Fruit fly (Drosophila melanogaster) whole organism, embryonic: Measurements from ENCODE around the gene Drsl2.

Experiments used
- ATbp ChIP-seq: fragments of 200-800 bp; sonication (Bioruptor generic); optimal IDR thresholded peaks from 2 replicates; lab custom pipeline; 2017; ENCODE audit warnings: missing biosample characterization, mild to moderate bottlenecking, missing genetic modification characterization, missing genetic modification reagents
- Atf3 ChIP-seq: fragments of 200-800 bp; sonication (Bioruptor generic); optimal IDR thresholded peaks from 3 replicates; lab custom pipeline; 2016; ENCODE audit warnings: missing biosample characterization, missing genetic modification characterization
- CG10147 ChIP-seq: fragments of 200-800 bp; sonication (Bioruptor generic); optimal IDR thresholded peaks from 2 replicates; lab custom pipeline; 2019; ENCODE audit warnings: missing biosample characterization, mild to moderate bottlenecking, missing genetic modification characterization, moderate library complexity
- CG10462 ChIP-seq: fragments of 200-800 bp; sonication (Bioruptor generic); optimal IDR thresholded peaks from 2 replicates; lab custom pipeline; 2016; ENCODE audit warnings: missing biosample characterization, missing genetic modification characterization
- CG10979 ChIP-seq: fragments of 200-800 bp; sonication (Bioruptor generic); optimal IDR thresholded peaks from 2 replicates; lab custom pipeline; 2018; ENCODE audit warnings: missing biosample characterization, mild to moderate bottlenecking, missing genetic modification characterization, moderate library complexity
- CG12155 ChIP-seq: fragments of 200-800 bp; sonication (Bioruptor generic); optimal IDR thresholded peaks from 3 replicates; lab custom pipeline; 2016; ENCODE audit warnings: missing biosample characterization, missing genetic modification characterization
- CG12769 ChIP-seq: fragments of 200-800 bp; sonication (Bioruptor generic); optimal IDR thresholded peaks from 2 replicates; lab custom pipeline; 2019; ENCODE audit warnings: missing biosample characterization, mild to moderate bottlenecking, missing genetic modification characterization, moderate library complexity
- CG13123 ChIP-seq: fragments of 200-800 bp; sonication (Bioruptor generic); optimal IDR thresholded peaks from 2 replicates; lab custom pipeline; 2016; ENCODE audit warnings: missing biosample characterization, missing genetic modification characterization
- CG14441 ChIP-seq: fragments of 200-800 bp; sonication (Bioruptor generic); IDR thresholded peaks from 2 replicates; pipeline ENCODE4 v1.3.6; 2022; ENCODE audit warnings: missing biosample characterization, missing genetic modification characterization
- CG15269 ChIP-seq: fragments of 200-800 bp; sonication (Bioruptor generic); optimal IDR thresholded peaks from 2 replicates; lab custom pipeline; 2018; ENCODE audit warnings: missing biosample characterization, mild to moderate bottlenecking, missing genetic modification characterization, moderate library complexity
- CG1602 ChIP-seq: fragments of 200-800 bp; sonication (Bioruptor generic); optimal IDR thresholded peaks from 3 replicates; lab custom pipeline; 2016; ENCODE audit warnings: missing biosample characterization, missing genetic modification characterization
- CG17385 ChIP-seq: fragments of 200-800 bp; sonication (Bioruptor generic); optimal IDR thresholded peaks from 3 replicates; lab custom pipeline; 2018; ENCODE audit warnings: missing biosample characterization, mild to moderate bottlenecking, missing genetic modification characterization
- CG17829 ChIP-seq: fragments of 200-800 bp; optimal IDR thresholded peaks from 2 replicates; lab custom pipeline; 2019; ENCODE audit warnings: missing biosample characterization, mild to moderate bottlenecking, missing genetic modification characterization, moderate library complexity
- CG17912 ChIP-seq: fragments of 200-800 bp; sonication (Bioruptor generic); optimal IDR thresholded peaks from 2 replicates; lab custom pipeline; 2018; ENCODE audit warnings: missing biosample characterization, mild to moderate bottlenecking, missing genetic modification characterization
- CG18011 ChIP-seq: fragments of 200-800 bp; sonication (Bioruptor generic); optimal IDR thresholded peaks from 2 replicates; lab custom pipeline; 2017; ENCODE audit warnings: missing biosample characterization, missing genetic modification characterization, mild to moderate bottlenecking, moderate library complexity, missing genotype
- CG2199 ChIP-seq: fragments of 200-800 bp; sonication (Bioruptor generic); IDR thresholded peaks from 3 replicates; pipeline ENCODE4 v1.3.6; 2022; ENCODE audit warnings: missing biosample characterization, missing genetic modification characterization
- CG42726 ChIP-seq: fragments of 200-800 bp; sonication (Bioruptor generic); IDR thresholded peaks from 2 replicates; pipeline ENCODE4 v1.3.6; 2022; ENCODE audit warnings: missing biosample characterization, missing genetic modification characterization; ENCODE audit not compliant: partially characterized antibody
- CG4730 ChIP-seq: fragments of 200-800 bp; sonication (Bioruptor generic); IDR thresholded peaks from 2 replicates; pipeline ENCODE4 v1.3.6; 2022; ENCODE audit warnings: missing biosample characterization, missing genetic modification characterization
- CG6272 ChIP-seq: fragments of 200-800 bp; sonication (Bioruptor generic); IDR thresholded peaks from 2 replicates; pipeline ENCODE4 v1.3.6; 2022; ENCODE audit warnings: missing biosample characterization, missing genetic modification characterization
- CG6791 ChIP-seq: fragments of 200-800 bp; sonication (Bioruptor generic); IDR thresholded peaks from 3 replicates; pipeline ENCODE4 v1.3.6; 2022; ENCODE audit warnings: missing biosample characterization, missing genetic modification characterization; ENCODE audit not compliant: partially characterized antibody
- CG7372 ChIP-seq: fragments of 200-800 bp; sonication (Bioruptor generic); IDR thresholded peaks from 2 replicates; pipeline ENCODE4 v1.3.6; 2022; ENCODE audit warnings: missing biosample characterization, missing genetic modification characterization
- CG7987 ChIP-seq: fragments of 200-800 bp; sonication (Bioruptor generic); optimal IDR thresholded peaks from 2 replicates; lab custom pipeline; 2018; ENCODE audit warnings: missing biosample characterization, mild to moderate bottlenecking, missing genetic modification characterization, moderate library complexity
- CG8089 ChIP-seq: fragments of 200-800 bp; sonication (Bioruptor generic); optimal IDR thresholded peaks from 3 replicates; lab custom pipeline; 2016; ENCODE audit warnings: missing biosample characterization, missing genetic modification characterization
- CG8944 ChIP-seq: fragments of 200-800 bp; sonication (Bioruptor generic); optimal IDR thresholded peaks from 3 replicates; lab custom pipeline; 2016; ENCODE audit warnings: missing biosample characterization, missing genetic modification characterization
- CG9609 ChIP-seq: fragments of 200-800 bp; sonication (Bioruptor generic); optimal IDR thresholded peaks from 3 replicates; lab custom pipeline; 2016; ENCODE audit warnings: missing biosample characterization, missing genetic modification characterization
- CHES-1-like ChIP-seq: fragments of 200-800 bp; sonication (Bioruptor generic); optimal IDR thresholded peaks from 2 replicates; lab custom pipeline; 2016; ENCODE audit warnings: missing biosample characterization, missing genetic modification characterization
- D ChIP-seq, 2 experiments: fragments of 200-800 bp in 1 of 2; fragments of >200 bp in 1 of 2; sonication (Bioruptor generic) in 1 of 2; optimal IDR thresholded peaks; 2 replicates in 1 of 2; 3 replicates in 1 of 2; lab custom pipeline; 2017; ENCODE audit warnings: mild to moderate bottlenecking in 1 of 2, missing biosample characterization in 1 of 2, missing genetic modification characterization in 1 of 2, missing genetic modification reagents in 1 of 2
- D19A ChIP-seq: fragments of 200-800 bp; optimal IDR thresholded peaks from 3 replicates; lab custom pipeline; 2019; ENCODE audit warnings: missing biosample characterization, mild to moderate bottlenecking, missing genetic modification characterization, moderate library complexity
- Dp ChIP-seq: fragments of 200-800 bp; sonication (Bioruptor generic); optimal IDR thresholded peaks from 2 replicates; lab custom pipeline; 2018; ENCODE audit warnings: missing biosample characterization, mild to moderate bottlenecking, missing genetic modification characterization, moderate library complexity
- ERR ChIP-seq: fragments of 200-800 bp; sonication (Bioruptor generic); optimal IDR thresholded peaks from 2 replicates; lab custom pipeline; 2016; ENCODE audit warnings: missing biosample characterization, missing genetic modification characterization
- Fer1 ChIP-seq: fragments of 200-800 bp; sonication (Bioruptor generic); optimal IDR thresholded peaks from 2 replicates; lab custom pipeline; 2017; ENCODE audit warnings: missing biosample characterization, mild to moderate bottlenecking, missing genetic modification characterization
- Gug ChIP-seq: fragments of 200-800 bp; sonication (Bioruptor generic); IDR thresholded peaks from 4 replicates; pipeline ENCODE4 v1.3.6; 2022; ENCODE audit warnings: missing biosample characterization, missing genetic modification characterization
- Hr3 ChIP-seq: fragments of 200-800 bp; sonication (Bioruptor generic); optimal IDR thresholded peaks from 3 replicates; lab custom pipeline; 2016; ENCODE audit warnings: missing biosample characterization, missing genetic modification characterization
- Hr51 ChIP-seq, 2 experiments: fragments of 200-800 bp; sonication (Bioruptor generic); optimal IDR thresholded peaks; 2 replicates in 1 of 2; 3 replicates in 1 of 2; lab custom pipeline; 2016 to 2018; ENCODE audit warnings: missing biosample characterization in 2 of 2, missing genetic modification characterization in 2 of 2, mild to moderate bottlenecking in 1 of 2, moderate library complexity in 1 of 2
- Hsf ChIP-seq: fragments of 200-800 bp; sonication (Bioruptor generic); optimal IDR thresholded peaks from 3 replicates; lab custom pipeline; 2016; ENCODE audit warnings: missing biosample characterization, missing genetic modification characterization
- NC2α ChIP-seq: fragments of 200-800 bp; sonication (Bioruptor generic); optimal IDR thresholded peaks from 2 replicates; lab custom pipeline; 2016; ENCODE audit warnings: missing biosample characterization, missing genetic modification characterization
- Neu2 ChIP-seq: fragments of 200-800 bp; sonication (Bioruptor generic); optimal IDR thresholded peaks from 3 replicates; lab custom pipeline; 2016; ENCODE audit warnings: missing biosample characterization, missing genetic modification characterization, borderline replicate concordance
- ara ChIP-seq: fragments of 200-800 bp; sonication (Bioruptor generic); IDR thresholded peaks from 2 replicates; pipeline ENCODE4 v1.3.6; 2022; ENCODE audit warnings: missing biosample characterization, missing genetic modification characterization
- crp ChIP-seq, 2 experiments: fragments of 200-800 bp; sonication (Bioruptor generic); optimal IDR thresholded peaks; 2 replicates in 1 of 2; 3 replicates in 1 of 2; lab custom pipeline; 2017; ENCODE audit warnings: missing biosample characterization in 2 of 2, missing genetic modification characterization in 2 of 2, mild to moderate bottlenecking in 1 of 2, moderate library complexity in 1 of 2
- dan ChIP-seq: fragments of 200-800 bp; sonication (Bioruptor generic); IDR thresholded peaks from 2 replicates; pipeline ENCODE4 v1.3.6; 2022; ENCODE audit warnings: missing biosample characterization, missing genetic modification characterization
- gfzf ChIP-seq: fragments of 200-800 bp; sonication (Bioruptor generic); optimal IDR thresholded peaks from 2 replicates; lab custom pipeline; 2016; ENCODE audit warnings: missing biosample characterization, mild to moderate bottlenecking, missing genetic modification characterization, moderate library complexity
- gro ChIP-seq: fragments of 200-800 bp; sonication (Bioruptor generic); optimal IDR thresholded peaks from 2 replicates; lab custom pipeline; 2016; ENCODE audit warnings: missing biosample characterization, missing genetic modification characterization
- hbn ChIP-seq: fragments of 200-800 bp; sonication (Bioruptor generic); IDR thresholded peaks from 2 replicates; pipeline ENCODE4 v1.3.6; 2022; ENCODE audit warnings: missing biosample characterization, missing genetic modification characterization; ENCODE audit not compliant: partially characterized antibody
- mam ChIP-seq: fragments of 200-800 bp; sonication (Bioruptor generic); optimal IDR thresholded peaks from 3 replicates; lab custom pipeline; 2016; ENCODE audit warnings: missing biosample characterization, missing genetic modification characterization
- nerfin-1 ChIP-seq: fragments of 200-800 bp; sonication (Bioruptor generic); optimal IDR thresholded peaks from 3 replicates; lab custom pipeline; 2019; ENCODE audit warnings: missing biosample characterization, mild to moderate bottlenecking, missing genetic modification characterization, moderate library complexity
- pita ChIP-seq: fragments of 200-800 bp; sonication (Bioruptor generic); optimal IDR thresholded peaks from 2 replicates; lab custom pipeline; 2017; ENCODE audit warnings: missing biosample characterization, mild to moderate bottlenecking, missing genetic modification characterization
- vnd ChIP-seq: fragments of 200-800 bp; sonication (Bioruptor generic); IDR thresholded peaks from 3 replicates; pipeline ENCODE4 v1.3.6; 2022; ENCODE audit warnings: missing biosample characterization, missing genetic modification characterization; ENCODE audit not compliant: partially characterized antibody
- vvl ChIP-seq: fragments of 200-800 bp; sonication (Bioruptor generic); IDR thresholded peaks from 2 replicates; pipeline ENCODE4 v1.3.6; 2022; ENCODE audit warnings: missing biosample characterization, missing genetic modification characterization
- wek ChIP-seq: fragments of 200-800 bp; sonication (Bioruptor generic); optimal IDR thresholded peaks from 3 replicates; lab custom pipeline; 2018; ENCODE audit warnings: missing biosample characterization, mild to moderate bottlenecking, missing genetic modification characterization, moderate library complexity

Gene Drsl2

DNA sequence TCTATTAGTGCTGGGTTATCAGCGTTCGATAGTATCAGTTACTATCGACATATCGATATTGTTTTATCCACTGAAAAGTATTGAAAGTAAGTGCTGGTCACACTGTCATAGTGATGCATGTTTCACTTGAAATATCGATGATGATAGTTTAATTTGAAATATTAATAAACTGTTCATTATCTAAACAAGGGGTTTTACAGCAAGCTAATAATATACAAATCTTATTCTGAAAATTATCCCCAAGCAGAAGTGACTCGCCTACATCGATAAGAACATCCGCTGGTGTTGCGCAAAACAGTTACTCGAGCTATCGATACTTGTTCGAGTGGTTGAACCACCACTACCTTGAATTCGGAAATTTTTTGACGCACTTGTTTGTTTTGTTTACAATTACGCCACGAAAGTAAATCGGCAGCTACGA, 5.1 kb downstream of the Drsl2 start, which contains the start of the genes PIG-C, CG12016 and Dpm2 (continued):
- TF ChIP-seq CG17385 (GFP tag; lab: Kevin White, UChicago) (no peak), CG8944 (GFP tag; lab: Kevin White, UChicago) (peak; percentile 70), Hr51 (GFP tag; optimal IDR thresholded peaks at IDR 0.05; lab: Kevin White, UChicago) (peak in 1 of 2 experiments; percentile 55), CG8089 (peak; percentile 36), vvl (GFP tag; lab: Robert Waterston, UW) (peak; percentile 61), CG7987 (GFP tag; lab: Kevin White, UChicago) (peak; percentile 23), D (optimal IDR thresholded peaks at IDR 0.05; lab: Kevin White, UChicago) (no peak), D (GFP tag; optimal IDR thresholded peaks at IDR 0.05; lab: Kevin White, UChicago) (peak; percentile 39), Hr3 (peak; percentile 48), ATbp (no peak), mam (GFP tag; lab: Kevin White, UChicago) (peak; percentile 78), CG1602 (GFP tag; lab: Kevin White, UChicago) (peak; percentile 59), CG14441 (peak; percentile 50; the same call in 1 of the 2 replicates), nerfin-1 (peak; percentile 65), CG17912 (GFP tag; lab: Kevin White, UChicago) (no peak), pita (GFP tag; lab: Kevin White, UChicago) (no peak), vnd (GFP tag; lab: Robert Waterston, UW) (peak; percentile 96), CG6272 (peak; percentile 67; the same call in 1 of the 2 replicates), CG10147 (peak; percentile 58), Fer1 (GFP tag; lab: Kevin White, UChicago) (peak; percentile 56), crp (GFP tag; optimal IDR thresholded peaks at IDR 0.05; lab: Kevin White, UChicago) (peak in 1 of 2 experiments; percentile 5), CG9609 (GFP tag; lab: Kevin White, UChicago) (peak; percentile 67), CG12155 (GFP tag; lab: Kevin White, UChicago) (peak; percentile 72), dan (GFP tag; lab: Robert Waterston, UW) (no peak), Dp (GFP tag; lab: Kevin White, UChicago) (peak; percentile 54), Hsf (GFP tag; lab: Kevin White, UChicago) (peak; percentile 86), CG17829 (tag; lab: Kevin White, UChicago) (peak; percentile 73), Gug (GFP tag; lab: Robert Waterston, UW) (peak; percentile 58; the same call in 2 of the 4 replicates), CHES-1-like (peak; percentile 93), NC2α (peak; percentile 39), ara (no peak), CG6791 (GFP tag; lab: Robert Waterston, UW) (peak; percentile 95), hbn (GFP tag; lab: Robert Waterston, UW) (peak; percentile 95), CG10979 (tag; lab: Kevin White, UChicago) (peak; percentile 30), ERR (GFP tag; lab: Kevin White, UChicago) (peak; percentile 36), CG15269 (peak; percentile 55), CG42726 (GFP tag; lab: Robert Waterston, UW) (peak; percentile 95), CG7372 (peak; percentile 65), gfzf (peak; percentile 68), CG12769 (tag; lab: Kevin White, UChicago) (peak; percentile 53), CG18011 (peak; percentile 30), Neu2 (GFP tag; lab: Kevin White, UChicago) (no peak), CG10462 (peak; percentile 49), Atf3 (GFP tag; lab: Kevin White, UChicago) (peak; percentile 45), CG13123 (GFP tag; lab: Kevin White, UChicago) (peak; percentile 50), wek (no peak), CG4730 (peak; percentile 49; the same call in 1 of the 2 replicates), D19A (tag; lab: Kevin White, UChicago) (peak; percentile 18), gro (GFP tag; lab: Kevin White, UChicago) (peak; percentile 83), CG2199 (GFP tag; lab: Robert Waterston, UW) (no peak)
